Worm (Caenorhabditis elegans) whole organism, L1 larva: Measurements from ENCODE around the gene T22B7.4.

Experiments used
- C16A3.4 ChIP-seq: fragments of 150-350 bp; optimal IDR thresholded peaks from 2 replicates; lab custom pipeline; 2014; ENCODE audit warnings: missing biosample characterization, missing genetic modification characterization
- C34B4.2 ChIP-seq: sonication (generic microtip); optimal IDR thresholded peaks from 2 replicates; lab custom pipeline; 2017; ENCODE audit warnings: mild to moderate bottlenecking, missing genetic modification characterization, missing compliant biosample characterization
- Y116A8C.19 ChIP-seq: sonication (generic microtip); optimal IDR thresholded peaks from 2 replicates; lab custom pipeline; 2016; ENCODE audit warnings: missing compliant biosample characterization, missing genetic modification characterization, borderline replicate concordance
- aha-1 ChIP-seq: fragments of 150-350 bp; optimal IDR thresholded peaks from 2 replicates; lab custom pipeline; 2014; ENCODE audit warnings: missing biosample characterization, missing genetic modification characterization
- alr-1 ChIP-seq: fragments of 200-800 bp; sonication (Bioruptor generic); optimal IDR thresholded peaks from 2 replicates; lab custom pipeline; 2018; ENCODE audit warnings: borderline replicate concordance, mild to moderate bottlenecking, missing genetic modification characterization, missing compliant biosample characterization
- blmp-1 ChIP-seq: fragments of 150-350 bp; optimal IDR thresholded peaks from 2 replicates; lab custom pipeline; 2014; ENCODE audit warnings: missing biosample characterization, missing genetic modification characterization
- ceh-63 ChIP-seq: fragments of 200-800 bp; sonication (Bioruptor generic); optimal IDR thresholded peaks from 2 replicates; lab custom pipeline; 2018; ENCODE audit warnings: mild to moderate bottlenecking, missing genetic modification characterization, missing compliant biosample characterization
- ceh-8 ChIP-seq: fragments of 200-800 bp; sonication (Bioruptor generic); optimal IDR thresholded peaks from 2 replicates; lab custom pipeline; 2018; ENCODE audit warnings: mild to moderate bottlenecking, missing genetic modification characterization, moderate library complexity, missing compliant biosample characterization
- ceh-82 ChIP-seq, 3 experiments: fragments of 150-350 bp in 1 of 3; sonication (generic microtip) in 2 of 3; optimal IDR thresholded peaks; 2 replicates each; lab custom pipeline; 2014 to 2017; ENCODE audit warnings: missing biosample characterization in 3 of 3, missing genetic modification characterization in 3 of 3
- ceh-90 ChIP-seq: sonication (generic microtip); optimal IDR thresholded peaks from 2 replicates; lab custom pipeline; 2016; ENCODE audit warnings: missing genetic modification characterization, missing compliant biosample characterization
- ces-1 ChIP-seq: fragments of 150-350 bp; optimal IDR thresholded peaks from 2 replicates; lab custom pipeline; 2014; ENCODE audit warnings: missing biosample characterization, missing genetic modification reagents, missing genetic modification characterization
- dpl-1 ChIP-seq, 3 experiments: fragments of 150-350 bp in 2 of 3; sonication (generic microtip) in 1 of 3; optimal IDR thresholded peaks; 2 replicates each; lab custom pipeline; 2014 to 2017; ENCODE audit warnings: missing biosample characterization in 3 of 3, missing genetic modification characterization in 3 of 3, missing genetic modification reagents in 3 of 3
- dsc-1 ChIP-seq: sonication (generic microtip); optimal IDR thresholded peaks from 2 replicates; lab custom pipeline; 2016; ENCODE audit warnings: mild to moderate bottlenecking, missing genetic modification characterization, missing compliant biosample characterization
- efl-3 ChIP-seq: fragments of 200-800 bp; sonication (Bioruptor generic); optimal IDR thresholded peaks from 2 replicates; lab custom pipeline; 2018; ENCODE audit warnings: mild to moderate bottlenecking, missing genetic modification characterization, missing compliant biosample characterization
- egl-27 ChIP-seq, 2 experiments: fragments of 150-350 bp in 1 of 2; sonication (generic microtip); optimal IDR thresholded peaks; 3 replicates each; lab custom pipeline; 2017 to 2018; ENCODE audit warnings: missing biosample characterization in 2 of 2, missing genetic modification characterization in 2 of 2, missing genetic modification reagents in 2 of 2
- elt-2 ChIP-seq: sonication (generic microtip); optimal IDR thresholded peaks from 2 replicates; lab custom pipeline; 2016; ENCODE audit warnings: missing genetic modification characterization, mild to moderate bottlenecking, inconsistent platforms, missing compliant biosample characterization, missing genetic modification reagents
- ets-5 ChIP-seq: fragments of 200-800 bp; sonication (Bioruptor generic); IDR thresholded peaks from 2 replicates; pipeline ENCODE4 v1.3.6; 2022; ENCODE audit warnings: missing genetic modification characterization, missing compliant biosample characterization
- fkh-10 ChIP-seq: sonication (generic microtip); optimal IDR thresholded peaks from 2 replicates; lab custom pipeline; 2017; ENCODE audit warnings: missing biosample characterization, missing genetic modification reagents, missing genetic modification characterization
- fkh-4 ChIP-seq: sonication (generic microtip); optimal IDR thresholded peaks from 2 replicates; lab custom pipeline; 2016; ENCODE audit warnings: missing compliant biosample characterization, missing genetic modification characterization, borderline replicate concordance
- fkh-8 ChIP-seq: sonication (generic microtip); optimal IDR thresholded peaks from 2 replicates; lab custom pipeline; 2016; ENCODE audit warnings: mild to moderate bottlenecking, missing genetic modification characterization, missing compliant biosample characterization
- hlh-17 ChIP-seq: fragments of 200-800 bp; sonication (Bioruptor generic); optimal IDR thresholded peaks from 2 replicates; lab custom pipeline; 2018; ENCODE audit warnings: missing genetic modification characterization, mild to moderate bottlenecking, missing compliant biosample characterization, moderate library complexity, borderline replicate concordance
- hlh-4 ChIP-seq: sonication (generic microtip); optimal IDR thresholded peaks from 2 replicates; lab custom pipeline; 2016; ENCODE audit warnings: mild to moderate bottlenecking, missing genetic modification characterization, missing compliant biosample characterization
- hpl-2 ChIP-seq: fragments of 150-350 bp; optimal IDR thresholded peaks from 2 replicates; lab custom pipeline; 2014; ENCODE audit warnings: missing biosample characterization, missing genetic modification reagents, missing genetic modification characterization
- irx-1 ChIP-seq: sonication (generic microtip); optimal IDR thresholded peaks from 2 replicates; lab custom pipeline; 2016; ENCODE audit warnings: missing genetic modification characterization, missing compliant biosample characterization
- isw-1 ChIP-seq: fragments of 200-800 bp; sonication (Bioruptor generic); IDR thresholded peaks from 2 replicates; pipeline ENCODE4 v1.3.6; 2022; ENCODE audit warnings: missing genetic modification characterization, missing compliant biosample characterization
- lin-15B ChIP-seq: fragments of 150-350 bp; sonication (generic microtip); optimal IDR thresholded peaks from 3 replicates; lab custom pipeline; 2014; ENCODE audit warnings: missing biosample characterization, missing genetic modification characterization
- lin-35 ChIP-seq, 2 experiments: fragments of 150-350 bp; optimal IDR thresholded peaks; 2 replicates each; lab custom pipeline; 2014; ENCODE audit warnings: missing biosample characterization in 2 of 2, missing genetic modification characterization in 2 of 2, missing genetic modification reagents in 2 of 2
- mab-9 ChIP-seq: fragments of 200-800 bp; sonication (Bioruptor generic); IDR thresholded peaks from 2 replicates; pipeline ENCODE4 v1.3.6; 2022; ENCODE audit warnings: missing genetic modification reagents, missing genetic modification characterization, missing compliant biosample characterization
- mef-2 ChIP-seq: fragments of 150-350 bp; optimal IDR thresholded peaks from 2 replicates; lab custom pipeline; 2014; ENCODE audit warnings: missing biosample characterization, missing genetic modification characterization
- nhr-20 ChIP-seq: sonication (generic microtip); optimal IDR thresholded peaks from 2 replicates; lab custom pipeline; 2016; ENCODE audit warnings: mild to moderate bottlenecking, missing genetic modification characterization, missing compliant biosample characterization
- nhr-71 ChIP-seq: sonication (generic microtip); optimal IDR thresholded peaks from 2 replicates; lab custom pipeline; 2016; ENCODE audit warnings: mild to moderate bottlenecking, missing genetic modification characterization, moderate library complexity, missing compliant biosample characterization
- nhr-76 ChIP-seq: sonication (generic microtip); optimal IDR thresholded peaks from 2 replicates; lab custom pipeline; 2017; ENCODE audit warnings: missing biosample characterization, missing genetic modification characterization
- nhr-77 ChIP-seq: fragments of 150-350 bp; optimal IDR thresholded peaks from 2 replicates; lab custom pipeline; 2014; ENCODE audit warnings: missing biosample characterization, missing genetic modification characterization
- nhr-85 ChIP-seq: sonication (generic microtip); peaks from one replicate; lab custom pipeline; 2016; ENCODE audit warnings: missing genetic modification characterization, inconsistent platforms, missing compliant biosample characterization
- nhr-90 ChIP-seq: sonication (generic microtip); optimal IDR thresholded peaks from 2 replicates; lab custom pipeline; 2016; ENCODE audit warnings: mild to moderate bottlenecking, missing genetic modification characterization, missing compliant biosample characterization; ENCODE audit not compliant: poor library complexity
- pag-3 ChIP-seq: sonication (generic microtip); optimal IDR thresholded peaks from 2 replicates; lab custom pipeline; 2017; ENCODE audit warnings: missing genetic modification characterization, mild to moderate bottlenecking, missing compliant biosample characterization, antibody characterized with exemption, borderline replicate concordance; ENCODE audit not compliant: insufficient read depth
- pax-3 ChIP-seq: fragments of 200-800 bp; sonication (Bioruptor generic); optimal IDR thresholded peaks from 2 replicates; lab custom pipeline; 2018; ENCODE audit warnings: mild to moderate bottlenecking, missing genetic modification characterization, moderate library complexity, missing compliant biosample characterization
- rnt-1 ChIP-seq: sonication (generic microtip); optimal IDR thresholded peaks from 2 replicates; lab custom pipeline; 2016; ENCODE audit warnings: mild to moderate bottlenecking, missing genetic modification characterization, moderate library complexity, missing compliant biosample characterization
- sox-4 ChIP-seq: sonication (generic microtip); optimal IDR thresholded peaks from 2 replicates; lab custom pipeline; 2016; ENCODE audit warnings: missing genetic modification characterization, missing compliant biosample characterization
- sup-37 ChIP-seq: fragments of 200-800 bp; sonication (Bioruptor generic); optimal IDR thresholded peaks from 2 replicates; lab custom pipeline; 2018; ENCODE audit warnings: mild to moderate bottlenecking, missing genetic modification characterization, missing compliant biosample characterization
- tbx-2 ChIP-seq: sonication (generic microtip); optimal IDR thresholded peaks from 2 replicates; lab custom pipeline; 2016; ENCODE audit warnings: missing genetic modification characterization, missing compliant biosample characterization
- unc-30 ChIP-seq: sonication (generic microtip); optimal IDR thresholded peaks from 2 replicates; lab custom pipeline; 2017; ENCODE audit warnings: missing biosample characterization, missing genetic modification characterization
- unc-86 ChIP-seq: sonication (generic microtip); optimal IDR thresholded peaks from 2 replicates; lab custom pipeline; 2016; ENCODE audit warnings: missing genetic modification characterization, missing compliant biosample characterization
- vab-15 ChIP-seq: sonication (generic microtip); optimal IDR thresholded peaks from 2 replicates; lab custom pipeline; 2017; ENCODE audit warnings: missing genotype, mild to moderate bottlenecking, missing genetic modification characterization, missing compliant biosample characterization
- xbp-1 ChIP-seq: sonication (generic microtip); optimal IDR thresholded peaks from 2 replicates; lab custom pipeline; 2016; ENCODE audit warnings: missing genetic modification characterization, missing compliant biosample characterization
- zag-1 ChIP-seq: fragments of 150-350 bp; optimal IDR thresholded peaks from 2 replicates; lab custom pipeline; 2014; ENCODE audit warnings: missing biosample characterization, missing genetic modification characterization
- ztf-4 ChIP-seq: fragments of 150-350 bp; optimal IDR thresholded peaks from 2 replicates; lab custom pipeline; 2014; ENCODE audit warnings: missing biosample characterization, missing genetic modification characterization

The T22B7.4 gene

ce11 chrX:5641315-5641714 is at the start of gene T22B7.4:
Gene T22B7.4, minus strand, starts transcription at chrX:5641415.
- no peak for TF ChIP-seq sup-37 (GFP tag; lab: Kevin White, UChicago)
- TF ChIP-seq blmp-1 (tag; lab: Kevin White, UChicago), result peak; percentile 17
- no peak for TF ChIP-seq fkh-4 (tag; lab: Kevin White, UChicago)
- no peak for TF ChIP-seq lin-15B
- TF ChIP-seq, all 84 proteins: peak for 1

- TF ChIP-seq mef-2 (tag; lab: Kevin White, UChicago) (no peak), hpl-2 (GFP tag; lab: Kevin White, UChicago) (no peak), ceh-82 (tag; optimal IDR thresholded peaks at IDR 0.05; lab: Kevin White, UChicago) (no peak), lin-15B (no peak), Y116A8C.19 (tag; lab: Kevin White, UChicago) (no peak), ets-5 (GFP tag; lab: Robert Waterston, UW) (no peak), nhr-90 (tag; lab: Kevin White, UChicago) (no peak), unc-30 (tag; lab: Kevin White, UChicago) (no peak), ztf-4 (tag; lab: Kevin White, UChicago) (no peak), C16A3.4 (tag; lab: Kevin White, UChicago) (no peak), mab-9 (no peak), irx-1 (tag; lab: Kevin White, UChicago) (no peak)
These were observed 47.9 kb upstream of the T22B7.4 start for ce11 chrX:5689077-5689476.

ce11 chrX:5686065-5686464 is 44.9 kb upstream of the T22B7.4 start, which contains the start of gene set-20:
Gene set-20, minus strand, starts transcription at chrX:5686158.
- TF ChIP-seq sox-4, result no peak
- no peak for TF ChIP-seq C34B4.2 (tag; lab: Kevin White, UChicago)
- no peak for TF ChIP-seq efl-3 (GFP tag; lab: Kevin White, UChicago)
- TF ChIP-seq fkh-10 (GFP tag; lab: Kevin White, UChicago), result peak; percentile 57
- no peak for TF ChIP-seq fkh-4 (tag; lab: Kevin White, UChicago)
- TF ChIP-seq dsc-1 (tag; lab: Kevin White, UChicago), result peak; percentile 29
- TF ChIP-seq alr-1 (tag; lab: Kevin White, UChicago), result no peak
- TF ChIP-seq nhr-77 (tag; lab: Kevin White, UChicago), result no peak
- peak; percentile 45 for TF ChIP-seq xbp-1 (tag; lab: Kevin White, UChicago)
- TF ChIP-seq C16A3.4 (tag; lab: Kevin White, UChicago), result peak; percentile 26
- no peak for TF ChIP-seq nhr-76 (tag; lab: Kevin White, UChicago)
- peak; percentile 55 for TF ChIP-seq rnt-1 (tag; lab: Kevin White, UChicago)
- TF ChIP-seq ceh-63 (GFP tag; lab: Kevin White, UChicago), result no peak
- no peak for TF ChIP-seq isw-1 (GFP tag; lab: Robert Waterston, UW)
- no peak for TF ChIP-seq lin-15B
- TF ChIP-seq ces-1 (GFP tag; lab: Kevin White, UChicago), result no peak
- peak; percentile 62 for TF ChIP-seq nhr-20 (tag; lab: Kevin White, UChicago)
- no peak for TF ChIP-seq Y116A8C.19 (tag; lab: Kevin White, UChicago)
- no peak for TF ChIP-seq hpl-2 (GFP tag; lab: Kevin White, UChicago)
- TF ChIP-seq pag-3, result no peak
- TF ChIP-seq hlh-17 (GFP tag; lab: Kevin White, UChicago), result no peak
- TF ChIP-seq hlh-4, result no peak
- TF ChIP-seq ceh-90 (tag; lab: Kevin White, UChicago), result no peak
- peak in 2 of 3 experiments; percentile 27 to 45 for TF ChIP-seq ceh-82 (tag; optimal IDR thresholded peaks at IDR 0.05; lab: Kevin White, UChicago)
- no peak for TF ChIP-seq aha-1 (tag; lab: Kevin White, UChicago)
- no peak for TF ChIP-seq tbx-2
- TF ChIP-seq egl-27 (tag; optimal IDR thresholded peaks at IDR 0.05; lab: Kevin White, UChicago), result no peak
- no peak for TF ChIP-seq nhr-90 (tag; lab: Kevin White, UChicago)
- TF ChIP-seq zag-1 (tag; lab: Kevin White, UChicago), result no peak
- TF ChIP-seq elt-2 (tag; lab: Kevin White, UChicago), result no peak
- TF ChIP-seq nhr-71 (tag; lab: Kevin White, UChicago), result peak; percentile 72
- peak; percentile 86 for TF ChIP-seq nhr-85 (tag; lab: Kevin White, UChicago)
- no peak for TF ChIP-seq pax-3
- TF ChIP-seq ceh-8 (GFP tag; lab: Kevin White, UChicago), result no peak
- no peak for TF ChIP-seq unc-30 (tag; lab: Kevin White, UChicago)
- TF ChIP-seq unc-86 (tag; lab: Kevin White, UChicago), result peak; percentile 13
- TF ChIP-seq dpl-1 (GFP tag; optimal IDR thresholded peaks at IDR 0.05; lab: Kevin White, UChicago), result no peak
- peak; percentile 69 for TF ChIP-seq fkh-8
- TF ChIP-seq vab-15 (tag; lab: Kevin White, UChicago), result no peak
- TF ChIP-seq lin-35 (GFP tag; optimal IDR thresholded peaks at IDR 0.05; lab: Kevin White, UChicago), result peak; percentile 41 to 42
